Fruit fly (Drosophila melanogaster) whole organism, embryonic: ENCODE measurements around the gene CG10165.

Experiments
- ATbp ChIP-seq: fragments of 200-800 bp; sonication (Bioruptor generic); optimal IDR thresholded peaks from 2 replicates; lab custom pipeline; 2017; ENCODE audit warnings: missing biosample characterization, mild to moderate bottlenecking, missing genetic modification characterization, missing genetic modification reagents
- Atf6 ChIP-seq: fragments of 200-800 bp; sonication (Bioruptor generic); IDR thresholded peaks from 2 replicates; pipeline ENCODE4 v1.3.6; 2022; ENCODE audit warnings: missing biosample characterization, missing genetic modification characterization
- B-H1 ChIP-seq: fragments of 200-800 bp; sonication (Bioruptor generic); IDR thresholded peaks from 3 replicates; pipeline ENCODE4 v1.3.6; 2022; ENCODE audit warnings: missing biosample characterization, missing genetic modification characterization
- CG10431 ChIP-seq: fragments of 200-800 bp; sonication (Bioruptor generic); optimal IDR thresholded peaks from 3 replicates; lab custom pipeline; 2018; ENCODE audit warnings: missing biosample characterization, mild to moderate bottlenecking, missing genetic modification characterization
- CG12155 ChIP-seq: fragments of 200-800 bp; sonication (Bioruptor generic); optimal IDR thresholded peaks from 3 replicates; lab custom pipeline; 2016; ENCODE audit warnings: missing biosample characterization, missing genetic modification characterization
- CG12219 ChIP-seq: fragments of 200-800 bp; sonication (Bioruptor generic); optimal IDR thresholded peaks from 3 replicates; lab custom pipeline; 2018; ENCODE audit warnings: missing biosample characterization, mild to moderate bottlenecking, missing genetic modification characterization
- CG12744 ChIP-seq: fragments of 200-800 bp; sonication (Bioruptor generic); optimal IDR thresholded peaks from 2 replicates; lab custom pipeline; 2016; ENCODE audit warnings: missing biosample characterization, missing genetic modification characterization
- CG14860 ChIP-seq: fragments of 200-800 bp; sonication (Bioruptor generic); IDR thresholded peaks from 3 replicates; pipeline ENCODE4 v1.3.6; 2022; ENCODE audit warnings: missing biosample characterization, missing genetic modification characterization; ENCODE audit not compliant: partially characterized antibody
- CG14965 ChIP-seq: fragments of 200-800 bp; sonication (Bioruptor generic); optimal IDR thresholded peaks from 2 replicates; lab custom pipeline; 2016; ENCODE audit warnings: missing biosample characterization, missing genetic modification characterization, borderline replicate concordance
- CG15601 ChIP-seq: fragments of 200-800 bp; sonication (Bioruptor generic); optimal IDR thresholded peaks from 3 replicates; lab custom pipeline; 2019; ENCODE audit warnings: missing biosample characterization, mild to moderate bottlenecking, missing genetic modification characterization, moderate library complexity
- CG16779 ChIP-seq: fragments of 200-800 bp; sonication (Bioruptor generic); IDR thresholded peaks from 2 replicates; pipeline ENCODE4 v1.3.6; 2022; ENCODE audit warnings: missing biosample characterization, missing genetic modification characterization
- CG18476 ChIP-seq: fragments of 200-800 bp; sonication (Bioruptor generic); optimal IDR thresholded peaks from 2 replicates; lab custom pipeline; 2016; ENCODE audit warnings: missing biosample characterization, mild to moderate bottlenecking, missing genetic modification characterization
- CG34376 ChIP-seq: fragments of 200-800 bp; sonication (Bioruptor generic); optimal IDR thresholded peaks from 2 replicates; lab custom pipeline; 2018; ENCODE audit warnings: missing biosample characterization, mild to moderate bottlenecking, missing genetic modification characterization
- CG6254 ChIP-seq: fragments of 200-800 bp; sonication (Bioruptor generic); optimal IDR thresholded peaks from 3 replicates; lab custom pipeline; 2017; ENCODE audit warnings: mild to moderate bottlenecking, missing biosample characterization, missing genetic modification reagents, missing genetic modification characterization
- CG7963 ChIP-seq: fragments of 200-800 bp; sonication (Bioruptor generic); IDR thresholded peaks from 3 replicates; pipeline ENCODE4 v1.3.6; 2022; ENCODE audit warnings: missing biosample characterization, missing genetic modification characterization; ENCODE audit not compliant: partially characterized antibody
- CTCF ChIP-seq: fragments of 200-800 bp; sonication (Bioruptor generic); optimal IDR thresholded peaks from 2 replicates; lab custom pipeline; 2017; ENCODE audit warnings: missing biosample characterization, mild to moderate bottlenecking, missing genetic modification characterization, moderate library complexity
- Dp ChIP-seq: fragments of 200-800 bp; sonication (Bioruptor generic); optimal IDR thresholded peaks from 2 replicates; lab custom pipeline; 2018; ENCODE audit warnings: missing biosample characterization, mild to moderate bottlenecking, missing genetic modification characterization, moderate library complexity
- Dref ChIP-seq: fragments of 200-800 bp; sonication (Bioruptor generic); IDR thresholded peaks from 2 replicates; pipeline ENCODE4 v1.3.6; 2022; ENCODE audit warnings: missing biosample characterization, missing genetic modification characterization
- Eip74EF ChIP-seq, 2 experiments: fragments of 200-800 bp in 1 of 2; fragments of >200 bp in 1 of 2; sonication (Bioruptor generic) in 1 of 2; optimal IDR thresholded peaks; 2 replicates each; lab custom pipeline; 2017 to 2019; ENCODE audit warnings: missing biosample characterization in 2 of 2, missing genetic modification characterization in 2 of 2, mild to moderate bottlenecking in 1 of 2, moderate library complexity in 1 of 2
- Hey ChIP-seq: fragments of 200-800 bp; sonication (Bioruptor generic); optimal IDR thresholded peaks from 3 replicates; lab custom pipeline; 2018; ENCODE audit warnings: missing biosample characterization, mild to moderate bottlenecking, missing genetic modification characterization
- Hr39 ChIP-seq: fragments of >200 bp; optimal IDR thresholded peaks from 2 replicates; lab custom pipeline; 2017
- Mad ChIP-seq: fragments of 200-800 bp; sonication (Bioruptor generic); optimal IDR thresholded peaks from 2 replicates; lab custom pipeline; 2016; ENCODE audit warnings: missing biosample characterization, missing genetic modification characterization
- Opbp ChIP-seq: fragments of 200-800 bp; sonication (Bioruptor generic); IDR thresholded peaks from 3 replicates; pipeline ENCODE4 v1.3.6; 2022; ENCODE audit warnings: missing biosample characterization, missing genetic modification characterization; ENCODE audit not compliant: partially characterized antibody
- Poxn ChIP-seq: fragments of 200-800 bp; sonication (Bioruptor generic); IDR thresholded peaks from 2 replicates; pipeline ENCODE4 v1.3.6; 2022; ENCODE audit warnings: missing biosample characterization, missing genetic modification characterization
- Scr ChIP-seq: fragments of 200-800 bp; sonication (Bioruptor generic); IDR thresholded peaks from 2 replicates; pipeline ENCODE4 v1.3.6; 2022; ENCODE audit warnings: missing biosample characterization, missing genetic modification characterization; ENCODE audit not compliant: partially characterized antibody
- Spps ChIP-seq: fragments of 200-800 bp; sonication (Bioruptor generic); optimal IDR thresholded peaks from 2 replicates; lab custom pipeline; 2018; ENCODE audit warnings: missing biosample characterization, mild to moderate bottlenecking, missing genetic modification characterization
- Vsx1 ChIP-seq: fragments of 200-800 bp; sonication (Bioruptor generic); optimal IDR thresholded peaks from 2 replicates; lab custom pipeline; 2017; ENCODE audit warnings: missing biosample characterization, mild to moderate bottlenecking, missing genetic modification characterization, missing genetic modification reagents
- abd-A ChIP-seq: fragments of 200-800 bp; sonication (Bioruptor generic); optimal IDR thresholded peaks from 3 replicates; lab custom pipeline; 2019; ENCODE audit warnings: missing biosample characterization, mild to moderate bottlenecking, missing genetic modification characterization, moderate library complexity
- ap ChIP-seq: fragments of 200-800 bp; sonication (Bioruptor generic); IDR thresholded peaks from 2 replicates; pipeline ENCODE4 v1.3.6; 2022; ENCODE audit warnings: missing biosample characterization, missing genetic modification characterization
- az2 ChIP-seq: fragments of 200-800 bp; sonication (Bioruptor generic); optimal IDR thresholded peaks from 3 replicates; lab custom pipeline; 2016; ENCODE audit warnings: missing biosample characterization, missing genetic modification characterization
- crol ChIP-seq: fragments of 200-800 bp; sonication (Bioruptor generic); IDR thresholded peaks from 2 replicates; pipeline ENCODE4 v1.3.6; 2022; ENCODE audit warnings: missing biosample characterization, missing genetic modification characterization
- da ChIP-seq: fragments of 200-800 bp; sonication (Bioruptor generic); optimal IDR thresholded peaks from 2 replicates; lab custom pipeline; 2016; ENCODE audit warnings: missing biosample characterization, missing genetic modification characterization
- dm ChIP-seq: fragments of 200-800 bp; sonication (Bioruptor generic); optimal IDR thresholded peaks from 3 replicates; lab custom pipeline; 2016; ENCODE audit warnings: missing biosample characterization, missing genetic modification characterization
- ewg ChIP-seq: fragments of 200-800 bp; sonication (Bioruptor generic); optimal IDR thresholded peaks from 3 replicates; lab custom pipeline; 2017; ENCODE audit warnings: mild to moderate bottlenecking, missing biosample characterization, missing genetic modification reagents, missing genetic modification characterization
- fd102C ChIP-seq: fragments of 200-800 bp; sonication (Bioruptor generic); optimal IDR thresholded peaks from 2 replicates; lab custom pipeline; 2018; ENCODE audit warnings: missing biosample characterization, mild to moderate bottlenecking, missing genetic modification characterization, moderate library complexity
- ham ChIP-seq: fragments of 200-800 bp; sonication (Bioruptor generic); IDR thresholded peaks from 2 replicates; pipeline ENCODE4 v1.3.6; 2022; ENCODE audit warnings: missing biosample characterization, missing genetic modification characterization
- her ChIP-seq: fragments of 200-800 bp; sonication (Bioruptor generic); optimal IDR thresholded peaks from 2 replicates; lab custom pipeline; 2016; ENCODE audit warnings: missing biosample characterization, missing genetic modification characterization
- insv ChIP-seq, 2 experiments: fragments of 200-800 bp; sonication (Bioruptor generic); optimal IDR thresholded peaks; 3 replicates each; lab custom pipeline; 2016 to 2018; ENCODE audit warnings: missing biosample characterization in 2 of 2, missing genetic modification characterization in 2 of 2
- odd ChIP-seq: fragments of 200-800 bp; sonication (Bioruptor generic); optimal IDR thresholded peaks from 2 replicates; lab custom pipeline; 2017; ENCODE audit warnings: missing biosample characterization, mild to moderate bottlenecking, missing genetic modification characterization
- pita ChIP-seq: fragments of 200-800 bp; sonication (Bioruptor generic); optimal IDR thresholded peaks from 2 replicates; lab custom pipeline; 2017; ENCODE audit warnings: missing biosample characterization, mild to moderate bottlenecking, missing genetic modification characterization
- pnt ChIP-seq: fragments of 200-800 bp; sonication (Bioruptor generic); optimal IDR thresholded peaks from 3 replicates; lab custom pipeline; 2016; ENCODE audit warnings: missing biosample characterization, missing genetic modification characterization
- sc ChIP-seq, 3 experiments: fragments of >200 bp in 2 of 3; fragments of 200-800 bp in 1 of 3; sonication (Bioruptor generic) in 1 of 3; optimal IDR thresholded peaks; 2 replicates in 2 of 3; 3 replicates in 1 of 3; lab custom pipeline; 2017; ENCODE audit warnings: mild to moderate bottlenecking in 1 of 3, missing biosample characterization in 1 of 3, missing genetic modification characterization in 1 of 3, missing genetic modification reagents in 1 of 3
- seq ChIP-seq: fragments of 200-800 bp; sonication (Bioruptor generic); IDR thresholded peaks from 2 replicates; pipeline ENCODE4 v1.3.6; 2022; ENCODE audit warnings: missing biosample characterization, missing genetic modification characterization
- sisA ChIP-seq: fragments of 200-800 bp; sonication (Bioruptor generic); IDR thresholded peaks from 2 replicates; pipeline ENCODE4 v1.3.6; 2022; ENCODE audit warnings: missing biosample characterization, missing genetic modification characterization
- tio ChIP-seq: fragments of 200-800 bp; sonication (Bioruptor generic); optimal IDR thresholded peaks from 2 replicates; lab custom pipeline; 2017; ENCODE audit warnings: missing biosample characterization, missing genetic modification characterization, inconsistent platforms
- trem ChIP-seq: fragments of 200-800 bp; optimal IDR thresholded peaks from 3 replicates; lab custom pipeline; 2019; ENCODE audit warnings: missing biosample characterization, mild to moderate bottlenecking, missing genetic modification characterization, moderate library complexity
- wek ChIP-seq: fragments of 200-800 bp; sonication (Bioruptor generic); optimal IDR thresholded peaks from 3 replicates; lab custom pipeline; 2018; ENCODE audit warnings: missing biosample characterization, mild to moderate bottlenecking, missing genetic modification characterization, moderate library complexity
- zen ChIP-seq: fragments of 200-800 bp; sonication (Bioruptor generic); optimal IDR thresholded peaks from 3 replicates; lab custom pipeline; 2018; ENCODE audit warnings: missing biosample characterization, mild to moderate bottlenecking, missing genetic modification characterization, moderate library complexity
- zf30C ChIP-seq: fragments of 200-800 bp; sonication (Bioruptor generic); optimal IDR thresholded peaks from 3 replicates; lab custom pipeline; 2018; ENCODE audit warnings: missing biosample characterization, mild to moderate bottlenecking, missing genetic modification characterization

CG10165 gene

DNA sequence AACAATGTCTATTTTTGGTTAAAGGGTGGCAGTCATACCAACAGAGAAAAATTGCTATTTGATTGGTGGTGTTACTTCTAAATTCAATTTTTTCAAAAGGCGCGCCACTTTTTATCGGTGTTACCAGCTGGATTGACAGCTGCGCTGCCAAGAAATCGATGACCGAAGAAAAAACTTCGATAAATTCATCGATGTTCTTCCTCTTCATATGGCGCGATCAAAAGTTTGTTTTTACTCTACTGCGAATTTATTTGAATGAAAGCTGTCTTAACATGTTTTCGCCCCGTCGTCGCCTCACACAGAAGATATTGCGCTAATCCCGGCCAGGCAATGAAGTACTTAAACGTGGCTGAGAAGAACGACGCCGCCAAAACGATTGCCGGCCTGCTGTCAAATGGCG lies 32.1 kb downstream of the CG10165 start, which contains the start of gene Top3alpha (continued):
- TF ChIP-seq CG12155 (GFP tag; lab: Kevin White, UChicago) (no peak), ham (GFP tag; lab: Robert Waterston, UW) (no peak), CG18476 (GFP tag; lab: Kevin White, UChicago) (no peak), CG14860 (GFP tag; lab: Robert Waterston, UW) (peak; percentile 57; the same call in 1 of the 3 replicates), Hey (tag; lab: Kevin White, UChicago) (no peak), Opbp (GFP tag; lab: Robert Waterston, UW) (peak; percentile 75), az2 (GFP tag; lab: Kevin White, UChicago) (no peak), CG12744 (GFP tag; lab: Kevin White, UChicago) (no peak), da (GFP tag; lab: Kevin White, UChicago) (no peak), CG16779 (GFP tag; lab: Robert Waterston, UW) (no peak), sc (optimal IDR thresholded peaks at IDR 0.05; lab: Kevin White, UChicago) (no peak), sc (GFP tag; optimal IDR thresholded peaks at IDR 0.05; lab: Kevin White, UChicago) (no peak), CG10431 (GFP tag; lab: Kevin White, UChicago) (no peak), wek (GFP tag; lab: Kevin White, UChicago) (no peak), Atf6 (GFP tag; lab: Robert Waterston, UW) (no peak), Dref (peak; percentile 95), pnt (no peak), pita (GFP tag; lab: Kevin White, UChicago) (no peak), CG34376 (no peak), B-H1 (GFP tag; lab: Robert Waterston, UW) (no peak)

DNA sequence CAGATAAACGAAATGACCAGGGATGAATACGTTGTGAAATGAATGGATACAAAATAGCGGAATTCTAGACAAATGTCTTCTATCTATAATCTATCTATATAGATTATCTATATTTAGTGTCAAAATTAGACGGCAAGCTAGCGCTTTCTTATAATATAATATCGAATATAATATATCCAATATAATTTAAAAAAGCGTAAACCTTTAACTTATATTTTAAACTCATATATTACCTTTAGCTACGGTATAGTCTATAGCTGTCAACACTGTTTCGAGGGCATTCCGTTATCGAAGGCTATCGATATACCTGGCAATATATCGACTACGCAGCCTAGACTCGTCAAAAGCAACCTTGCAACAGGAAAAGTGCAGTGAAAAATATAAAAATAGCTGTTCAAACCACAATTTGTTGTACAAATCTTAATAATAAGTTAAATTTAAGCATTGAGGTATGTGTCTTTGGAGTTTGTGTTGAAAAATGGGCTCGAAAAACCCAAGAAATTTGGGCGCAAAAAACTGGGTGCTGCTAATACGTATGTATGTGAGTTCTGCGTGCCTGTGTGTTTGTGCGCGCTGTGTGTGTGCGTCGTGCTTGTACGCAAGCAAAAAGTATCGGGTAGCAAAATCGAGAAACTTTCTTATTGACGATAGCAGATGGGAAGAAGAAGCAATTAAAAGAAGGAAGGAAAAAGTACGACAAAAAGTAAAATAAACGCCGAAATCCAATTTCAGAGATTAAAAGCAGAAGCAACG lies 37.0 kb downstream of the CG10165 start, which contains the start of the genes swm and Ctu2:
Gene swm, plus strand, starts transcription at position 318 of the 753 bp plus-strand sequence.
Gene Ctu2, minus strand, starts transcription at position 320 of the 753 bp plus-strand sequence.
- TF ChIP-seq zf30C (GFP tag; lab: Kevin White, UChicago) (no peak), odd (GFP tag; lab: Kevin White, UChicago) (no peak), trem (tag; lab: Kevin White, UChicago) (peak; percentile 74), CG14965 (no peak), her (no peak), Dp (GFP tag; lab: Kevin White, UChicago) (peak; percentile 6), Hr39 (lab: Kevin White, UChicago) (no peak), CG12219 (GFP tag; lab: Kevin White, UChicago) (no peak), Mad (no peak), CTCF (no peak), crol (GFP tag; lab: Robert Waterston, UW) (no peak), ap (GFP tag; lab: Robert Waterston, UW) (no peak), tio (GFP tag; lab: Kevin White, UChicago) (no peak), Scr (GFP tag; lab: Robert Waterston, UW) (peak; percentile 83), ATbp (no peak), CG6254 (GFP tag; lab: Kevin White, UChicago) (no peak), seq (GFP tag; lab: Robert Waterston, UW) (no peak), ewg (GFP tag; lab: Kevin White, UChicago) (no peak), insv (GFP tag; optimal IDR thresholded peaks at IDR 0.05; lab: Kevin White, UChicago) (peak in 1 of 2 experiments; percentile 51), Vsx1 (GFP tag; lab: Kevin White, UChicago) (no peak), Eip74EF (GFP tag; optimal IDR thresholded peaks at IDR 0.05; lab: Kevin White, UChicago) (no peak), sisA (GFP tag; lab: Robert Waterston, UW) (peak; percentile 13; the same call in 1 of the 2 replicates), zen (peak; percentile 48), abd-A (tag; lab: Kevin White, UChicago) (no peak), fd102C (GFP tag; lab: Kevin White, UChicago) (no peak), dm (GFP tag; lab: Kevin White, UChicago) (peak; percentile 20), Poxn (GFP tag; lab: Robert Waterston, UW) (no peak), CG15601 (tag; lab: Kevin White, UChicago) (peak; percentile 64), Spps (peak; percentile 13), CG7963 (GFP tag; lab: Robert Waterston, UW) (peak; percentile 36; the same call in 1 of the 3 replicates)
